Fruit fly (Drosophila melanogaster): ENCODE results near the gene Ada.

Ada gene

dm6 chr3R:9033619-9034401 lies 31.2 kb upstream of the Ada start (continued):
- peak; percentile 40; the same call in 1 of the 3 replicates for TF ChIP-seq ken (GFP tag; IDR thresholded peaks at IDR 0.05)
- TF ChIP-seq z (GFP tag; IDR thresholded peaks at IDR 0.05) = peak; percentile 74; the same call in 2 of the 3 replicates
- TF ChIP-seq tll (GFP tag; optimal IDR thresholded peaks at IDR 0.05) = no peak
- TF ChIP-seq bsh (GFP tag; optimal IDR thresholded peaks at IDR 0.05) = peak; percentile 60 to 75
- no peak for TF ChIP-seq Neu2 (GFP tag; optimal IDR thresholded peaks at IDR 0.05; ENCODE audit: borderline replicate concordance)
- TF ChIP-seq lov (optimal IDR thresholded peaks at IDR 0.05) = no peak
- TF ChIP-seq lov (GFP tag; IDR thresholded peaks at IDR 0.05) = no peak
- peak; percentile 88 for TF ChIP-seq nmo (GFP tag; optimal IDR thresholded peaks at IDR 0.05)
- no peak for TF ChIP-seq CG11456 (GFP tag; IDR thresholded peaks at IDR 0.05)
- no peak; the same call in 1 of the 2 replicates for TF ChIP-seq danr (GFP tag; IDR thresholded peaks at IDR 0.05)
- no peak for TF ChIP-seq Oaz (GFP tag; IDR thresholded peaks at IDR 0.05)
- TF ChIP-seq Hey (tag; optimal IDR thresholded peaks at IDR 0.05) = peak; percentile 22
- TF ChIP-seq gem (tag; optimal IDR thresholded peaks at IDR 0.05) = peak; percentile 92
- TF ChIP-seq trh (GFP tag; optimal IDR thresholded peaks at IDR 0.05) = no peak
- TF ChIP-seq sug (tag; optimal IDR thresholded peaks at IDR 0.05) = peak; percentile 89
- TF ChIP-seq Aef1 (GFP tag; IDR thresholded peaks at IDR 0.05) = peak; percentile 46; the same call in 2 of the 3 replicates
- no peak for TF ChIP-seq CHES-1-like (GFP tag; optimal IDR thresholded peaks at IDR 0.05)
- TF ChIP-seq CG1602 (GFP tag; optimal IDR thresholded peaks at IDR 0.05) = peak; percentile 63
- peak; percentile 86 for TF ChIP-seq CG10267 (tag; optimal IDR thresholded peaks at IDR 0.05)
- TF ChIP-seq CG7372 (GFP tag; IDR thresholded peaks at IDR 0.05) = 0 out of 2 replicates have a peak, but pooled peaks have one; percentile 47
- peak; percentile 15 for TF ChIP-seq disco-r (GFP tag; optimal IDR thresholded peaks at IDR 0.05)
- peak; percentile 68 for TF ChIP-seq CG7928 (GFP tag; optimal IDR thresholded peaks at IDR 0.05)
- no peak for TF ChIP-seq CG31388 (GFP tag; optimal IDR thresholded peaks at IDR 0.05)
- no peak for TF ChIP-seq TFAM (GFP tag; optimal IDR thresholded peaks at IDR 0.05)
- TF ChIP-seq nau (GFP tag; optimal IDR thresholded peaks at IDR 0.05) = peak; percentile 80
- TF ChIP-seq row (GFP tag; IDR thresholded peaks at IDR 0.05) = peak; percentile 95
- peak; percentile 79 for TF ChIP-seq salm (tag; optimal IDR thresholded peaks at IDR 0.05)
- TF ChIP-seq CG34422 (GFP tag; IDR thresholded peaks at IDR 0.05) = peak; percentile 72; the same call in 2 of the 3 replicates
- peak in 1 of 2 experiments; percentile 74 for TF ChIP-seq Hr78 (GFP tag; optimal IDR thresholded peaks at IDR 0.05)
- TF ChIP-seq hb (GFP tag; IDR thresholded peaks at IDR 0.05; ENCODE audit: partially characterized antibody) = no peak
- no peak for TF ChIP-seq ham (GFP tag; IDR thresholded peaks at IDR 0.05)
- TF ChIP-seq Mrtf (GFP tag; IDR thresholded peaks at IDR 0.05) = no peak
- TF ChIP-seq H15 (GFP tag; IDR thresholded peaks at IDR 0.05) = no peak
- TF ChIP-seq ash1 (GFP tag; optimal IDR thresholded peaks at IDR 0.05) = peak; percentile 81
- TF ChIP-seq p53 (GFP tag; optimal IDR thresholded peaks at IDR 0.05) = no peak
- TF ChIP-seq CG8765 (GFP tag; IDR thresholded peaks at IDR 0.05) = no peak
- peak; percentile 77 for TF ChIP-seq CG5180 (GFP tag; optimal IDR thresholded peaks at IDR 0.05)
- TF ChIP-seq CrebB (tag; optimal IDR thresholded peaks at IDR 0.05) = peak; percentile 40
- no peak for TF ChIP-seq hkb (optimal IDR thresholded peaks at IDR 0.05)
- peak; percentile 41; the same call in 1 of the 2 replicates for TF ChIP-seq hkb (GFP tag; IDR thresholded peaks at IDR 0.05)
- TF ChIP-seq CG13775 (GFP tag; optimal IDR thresholded peaks at IDR 0.05) = peak; percentile 80
- no peak for TF ChIP-seq unc-4 (GFP tag; IDR thresholded peaks at IDR 0.05; ENCODE audit: partially characterized antibody)
- TF ChIP-seq Dfd (GFP tag; optimal IDR thresholded peaks at IDR 0.05) = no peak
- TF ChIP-seq Sox100B (GFP tag; optimal IDR thresholded peaks at IDR 0.05) = peak; percentile 93
- TF ChIP-seq CG12769 (tag; optimal IDR thresholded peaks at IDR 0.05) = peak; percentile 69
- TF ChIP-seq Myb (GFP tag; optimal IDR thresholded peaks at IDR 0.05) = peak; percentile 72
- no peak for TF ChIP-seq Dll (GFP tag; IDR thresholded peaks at IDR 0.05; ENCODE audit: partially characterized antibody)
- TF ChIP-seq ttk (GFP tag; IDR thresholded peaks at IDR 0.05) = 0 out of 2 replicates have a peak, but pooled peaks have one; percentile 14
- TF ChIP-seq CG13287 (GFP tag; IDR thresholded peaks at IDR 0.05; ENCODE audit: partially characterized antibody) = peak; percentile 42; the same call in 1 of the 2 replicates
